Fruit fly (Drosophila melanogaster): ENCODE data around the gene vn.

The vn gene

dm6 chr3L:5819310-5819709, 26.2 kb downstream of the vn start (continued):
- TF ChIP-seq BtbVII (GFP tag; optimal IDR thresholded peaks at IDR 0.05): no peak
- TF ChIP-seq twi (tag; optimal IDR thresholded peaks at IDR 0.05): no peak
- no peak for TF ChIP-seq CG14667 (GFP tag; IDR thresholded peaks at IDR 0.05)
- no peak for TF ChIP-seq CG16863 (GFP tag; optimal IDR thresholded peaks at IDR 0.05)
- TF ChIP-seq CG13424 (tag; optimal IDR thresholded peaks at IDR 0.05): peak; percentile 43
- TF ChIP-seq CG8924 (tag; optimal IDR thresholded peaks at IDR 0.05): no peak
- 0 out of 2 replicates have a peak, but pooled peaks have one; percentile 37 for TF ChIP-seq CG32772 (GFP tag; IDR thresholded peaks at IDR 0.05)
- TF ChIP-seq CG30020 (tag; optimal IDR thresholded peaks at IDR 0.05): no peak
- peak; percentile 2 for TF ChIP-seq NfI (GFP tag; optimal IDR thresholded peaks at IDR 0.05)
- TF ChIP-seq Chrac-16 (GFP tag; optimal IDR thresholded peaks at IDR 0.05): peak; percentile 3
- no peak for TF ChIP-seq Sry-β (GFP tag; optimal IDR thresholded peaks at IDR 0.05)
- no peak for TF ChIP-seq CG17568 (GFP tag; optimal IDR thresholded peaks at IDR 0.05)
- TF ChIP-seq wdn (GFP tag; IDR thresholded peaks at IDR 0.05): no peak
- TF ChIP-seq HLH54F (GFP tag; optimal IDR thresholded peaks at IDR 0.05): peak; percentile 15
- peak; percentile 56; the same call in 1 of the 2 replicates for TF ChIP-seq CG9932 (GFP tag; IDR thresholded peaks at IDR 0.05)
- no peak for TF ChIP-seq NC2α (GFP tag; optimal IDR thresholded peaks at IDR 0.05)
- TF ChIP-seq CG17829 (tag; optimal IDR thresholded peaks at IDR 0.05): no peak
- no peak for TF ChIP-seq bowl (GFP tag; IDR thresholded peaks at IDR 0.05)
- no peak for TF ChIP-seq NK7.1 (GFP tag; optimal IDR thresholded peaks at IDR 0.05)
- TF ChIP-seq hbn (GFP tag; IDR thresholded peaks at IDR 0.05; ENCODE audit: partially characterized antibody): no peak
- no peak for TF ChIP-seq CG15073 (GFP tag; optimal IDR thresholded peaks at IDR 0.05)
- no peak for TF ChIP-seq Bgb (GFP tag; IDR thresholded peaks at IDR 0.05; ENCODE audit: partially characterized antibody)
- TF ChIP-seq Kr (GFP tag; optimal IDR thresholded peaks at IDR 0.05): no peak
- no peak for TF ChIP-seq jumu (GFP tag; optimal IDR thresholded peaks at IDR 0.05)
- no peak for TF ChIP-seq CG7745 (tag; optimal IDR thresholded peaks at IDR 0.05)
- TF ChIP-seq CG12155 (GFP tag; optimal IDR thresholded peaks at IDR 0.05): peak; percentile 35
- no peak for TF ChIP-seq CG10462 (GFP tag; optimal IDR thresholded peaks at IDR 0.05)
- TF ChIP-seq H15 (GFP tag; IDR thresholded peaks at IDR 0.05): no peak
- peak; percentile 3 for TF ChIP-seq CG12659 (GFP tag; optimal IDR thresholded peaks at IDR 0.05)
- no peak for TF ChIP-seq CG11398 (GFP tag; optimal IDR thresholded peaks at IDR 0.05)
- no peak for TF ChIP-seq ftz-f1 (GFP tag; optimal IDR thresholded peaks at IDR 0.05)
- TF ChIP-seq hth (optimal IDR thresholded peaks at IDR 0.05): no peak
- no peak for TF ChIP-seq CG18764 (GFP tag; optimal IDR thresholded peaks at IDR 0.05)
- TF ChIP-seq dan (GFP tag; IDR thresholded peaks at IDR 0.05): no peak
- TF ChIP-seq Antp (GFP tag; optimal IDR thresholded peaks at IDR 0.05): peak; percentile 30
- no peak for TF ChIP-seq Hr78 (GFP tag; optimal IDR thresholded peaks at IDR 0.05)
- TF ChIP-seq Dfd (GFP tag; optimal IDR thresholded peaks at IDR 0.05): no peak
- peak; percentile 67 for TF ChIP-seq lmd (GFP tag; IDR thresholded peaks at IDR 0.05)
- 0 out of 2 replicates have a peak, but pooled peaks have one; percentile 27 for TF ChIP-seq CG9215 (GFP tag; IDR thresholded peaks at IDR 0.05)
- no peak for TF ChIP-seq CG18599 (GFP tag; optimal IDR thresholded peaks at IDR 0.05)
- no peak for TF ChIP-seq CG9437 (GFP tag; optimal IDR thresholded peaks at IDR 0.05)
- TF ChIP-seq sob (GFP tag; IDR thresholded peaks at IDR 0.05): 0 out of 2 replicates have a peak, but pooled peaks have one; percentile 31
- peak; percentile 31; the same call in 1 of the 4 replicates for TF ChIP-seq Gug (GFP tag; IDR thresholded peaks at IDR 0.05)
- TF ChIP-seq lola (GFP tag; optimal IDR thresholded peaks at IDR 0.05): no peak
- TF ChIP-seq Bteb2 (GFP tag; optimal IDR thresholded peaks at IDR 0.05): no peak
- TF ChIP-seq ara (GFP tag; IDR thresholded peaks at IDR 0.05): no peak
- no peak for TF ChIP-seq gro (GFP tag; optimal IDR thresholded peaks at IDR 0.05)
- TF ChIP-seq Atf6 (GFP tag; IDR thresholded peaks at IDR 0.05): peak; percentile 52; the same call in 1 of the 2 replicates
- no peak for TF ChIP-seq Atf3 (GFP tag; optimal IDR thresholded peaks at IDR 0.05)
- TF ChIP-seq caup (GFP tag; optimal IDR thresholded peaks at IDR 0.05; ENCODE audit: severe bottlenecking): peak; percentile 11
- TF ChIP-seq sd (tag; optimal IDR thresholded peaks at IDR 0.05): no peak

All from whole organism, embryonic.